Fruit fly (Drosophila melanogaster): ENCODE measurements around the gene CG8132.

The CG8132 gene

DNA sequence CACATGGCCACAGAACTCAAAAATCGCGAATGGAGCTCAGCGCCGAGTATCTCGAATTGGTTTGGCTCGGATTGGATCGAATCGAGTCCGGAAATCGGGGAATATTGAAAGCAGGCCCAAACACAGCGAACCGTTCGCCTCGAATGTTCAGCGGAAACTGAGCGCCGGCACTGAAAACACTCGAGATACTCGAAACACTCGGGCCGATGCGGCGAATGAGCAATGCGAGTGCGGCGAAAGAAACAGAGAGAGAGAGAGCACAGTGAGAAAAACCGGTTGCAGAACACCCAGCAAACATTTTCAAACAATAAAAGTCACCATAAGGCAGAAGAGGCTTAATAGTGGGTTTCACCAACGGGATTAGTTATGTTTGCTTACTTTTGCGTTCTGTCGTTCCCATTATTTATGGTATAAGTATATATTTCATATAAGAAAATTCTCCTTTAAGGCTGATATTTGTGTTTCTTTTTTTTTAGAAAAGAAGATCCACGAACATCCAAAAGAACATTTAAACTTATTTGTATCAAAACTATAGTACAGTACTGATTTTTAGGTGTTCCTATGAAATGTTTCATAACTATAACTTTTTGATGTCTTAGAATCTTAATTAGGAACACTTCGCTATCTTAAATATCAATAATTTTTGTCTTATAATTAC lies 6.8 kb upstream of the CG8132 start, which contains the start of gene FER (continued):
- peak; percentile 85 for TF ChIP-seq Bgb (GFP tag; IDR thresholded peaks at IDR 0.05; ENCODE audit: partially characterized antibody)
- TF ChIP-seq CG15269 (tag; optimal IDR thresholded peaks at IDR 0.05), result peak; percentile 27
- no peak for TF ChIP-seq Ada2b (GFP tag; IDR thresholded peaks at IDR 0.05)
- peak; percentile 11; the same call in 1 of the 2 replicates for TF ChIP-seq CG14441 (GFP tag; IDR thresholded peaks at IDR 0.05)
- peak; percentile 38; the same call in 1 of the 3 replicates for TF ChIP-seq CG11695 (GFP tag; IDR thresholded peaks at IDR 0.05)
- TF ChIP-seq ems (GFP tag; optimal IDR thresholded peaks at IDR 0.05), result no peak
- TF ChIP-seq crp (GFP tag; optimal IDR thresholded peaks at IDR 0.05), result no peak
- TF ChIP-seq Kr (GFP tag; optimal IDR thresholded peaks at IDR 0.05), result no peak
- TF ChIP-seq NFAT (GFP tag; IDR thresholded peaks at IDR 0.05), result peak; percentile 68
- peak; percentile 37 for TF ChIP-seq Meics (GFP tag; optimal IDR thresholded peaks at IDR 0.05)
- peak; percentile 21 for TF ChIP-seq CG4424 (GFP tag; optimal IDR thresholded peaks at IDR 0.05)
- no peak for TF ChIP-seq CG5245 (GFP tag; optimal IDR thresholded peaks at IDR 0.05)
- TF ChIP-seq HHEX (GFP tag; optimal IDR thresholded peaks at IDR 0.05), result peak; percentile 47
- peak; percentile 3 for TF ChIP-seq Blimp-1 (GFP tag; optimal IDR thresholded peaks at IDR 0.05)
- peak; percentile 36; the same call in 1 of the 2 replicates for TF ChIP-seq CG14014 (GFP tag; IDR thresholded peaks at IDR 0.05)
- TF ChIP-seq fd3F (GFP tag; optimal IDR thresholded peaks at IDR 0.05), result no peak
- 0 out of 2 replicates have a peak, but pooled peaks have one; percentile 15 for TF ChIP-seq hbn (GFP tag; IDR thresholded peaks at IDR 0.05; ENCODE audit: partially characterized antibody)
- TF ChIP-seq CG4707 (GFP tag; optimal IDR thresholded peaks at IDR 0.05), result peak; percentile 69
- peak; percentile 78 for TF ChIP-seq CG1832 (GFP tag; optimal IDR thresholded peaks at IDR 0.05)
- peak; percentile 65 for TF ChIP-seq oc (tag; optimal IDR thresholded peaks at IDR 0.05)
- peak; percentile 66 for TF ChIP-seq caup (GFP tag; optimal IDR thresholded peaks at IDR 0.05; ENCODE audit: severe bottlenecking)
- peak; percentile 5 for TF ChIP-seq CG13775 (GFP tag; optimal IDR thresholded peaks at IDR 0.05)
- TF ChIP-seq CG31388 (GFP tag; optimal IDR thresholded peaks at IDR 0.05), result no peak
- TF ChIP-seq tll (GFP tag; optimal IDR thresholded peaks at IDR 0.05), result peak in 1 of 2 experiments; percentile 50
- peak; percentile 30 for TF ChIP-seq gcm (GFP tag; optimal IDR thresholded peaks at IDR 0.05)
- no peak for TF ChIP-seq eve (GFP tag; optimal IDR thresholded peaks at IDR 0.05)
- peak; percentile 63 for TF ChIP-seq CG15514 (GFP tag; optimal IDR thresholded peaks at IDR 0.05)
- peak; percentile 34 for TF ChIP-seq sd (tag; optimal IDR thresholded peaks at IDR 0.05)
- TF ChIP-seq CG6813 (GFP tag; optimal IDR thresholded peaks at IDR 0.05), result peak; percentile 70
- peak; percentile 22; the same call in 1 of the 2 replicates for TF ChIP-seq CG5953 (GFP tag; IDR thresholded peaks at IDR 0.05)
- 0 out of 2 replicates have a peak, but pooled peaks have one; percentile 27 for TF ChIP-seq H2.0 (GFP tag; IDR thresholded peaks at IDR 0.05)
- peak; percentile 69 for TF ChIP-seq CG6854 (GFP tag; optimal IDR thresholded peaks at IDR 0.05)
- TF ChIP-seq zfh1 (GFP tag; IDR thresholded peaks at IDR 0.05), result peak; percentile 59; the same call in 1 of the 3 replicates
- peak in 1 of 2 experiments; percentile 24 for TF ChIP-seq Hr51 (GFP tag; optimal IDR thresholded peaks at IDR 0.05)
- no peak; the same call in 1 of the 2 replicates for TF ChIP-seq nerfin-2 (GFP tag; IDR thresholded peaks at IDR 0.05; ENCODE audit: partially characterized antibody)
- no peak for TF ChIP-seq dimm (GFP tag; IDR thresholded peaks at IDR 0.05)
- TF ChIP-seq CG1602 (GFP tag; optimal IDR thresholded peaks at IDR 0.05), result peak; percentile 47
- peak; percentile 40 for TF ChIP-seq salm (tag; optimal IDR thresholded peaks at IDR 0.05)
